Worm (Caenorhabditis elegans) whole organism, L4 larva: ENCODE results near the gene pals-16.
A peak's percentile ranks its signal among the peaks of the same experiment; 100 is the strongest.

Source experiments
- ces-1 ChIP-seq: fragments of 150-350 bp; sonication (generic microtip); optimal IDR thresholded peaks from 4 replicates; lab custom pipeline; 2014; ENCODE audit warnings: missing biosample characterization, missing genetic modification reagents, missing genetic modification characterization
- daf-12 ChIP-seq: fragments of 150-350 bp; optimal IDR thresholded peaks from 2 replicates; lab custom pipeline; 2014; ENCODE audit warnings: missing biosample characterization, missing genetic modification reagents, missing genetic modification characterization
- dpl-1 ChIP-seq: fragments of 150-350 bp; optimal IDR thresholded peaks from 2 replicates; lab custom pipeline; 2014; ENCODE audit warnings: missing biosample characterization, missing genetic modification reagents, missing genetic modification characterization
- nhr-28 ChIP-seq: fragments of 150-350 bp; optimal IDR thresholded peaks from 2 replicates; lab custom pipeline; 2014; ENCODE audit warnings: missing biosample characterization, missing genetic modification characterization

- TF ChIP-seq dpl-1 (GFP tag; lab: Kevin White, UChicago) (peak; percentile 77), daf-12 (tag; lab: Kevin White, UChicago) (no peak), nhr-28 (tag; lab: Kevin White, UChicago) (peak; percentile 64), ces-1 (GFP tag; lab: Kevin White, UChicago) (no peak)
Measured at ce11 chrIII:1418709-1419108, 18.9 kb downstream of the pals-16 start.
